Worm (Caenorhabditis elegans) whole organism, L2 larva: ENCODE data around the gene R102.8.

Experiments
- C34F6.9 ChIP-seq: fragments of 150-350 bp; optimal IDR thresholded peaks from 2 replicates; lab custom pipeline; 2014; ENCODE audit warnings: missing biosample characterization, missing genetic modification characterization
- R02D3.7 ChIP-seq: fragments of 150-350 bp; optimal IDR thresholded peaks from 2 replicates; lab custom pipeline; 2014; ENCODE audit warnings: missing biosample characterization, missing genetic modification characterization
- ZK546.5 ChIP-seq: sonication (generic microtip); optimal IDR thresholded peaks from 2 replicates; lab custom pipeline; 2017; ENCODE audit warnings: missing biosample characterization, missing genetic modification characterization
- alr-1 ChIP-seq: fragments of 150-350 bp; optimal IDR thresholded peaks from 2 replicates; lab custom pipeline; 2014; ENCODE audit warnings: missing biosample characterization, missing genetic modification characterization
- aly-2 ChIP-seq: fragments of 150-350 bp; optimal IDR thresholded peaks from 2 replicates; lab custom pipeline; 2014; ENCODE audit warnings: missing biosample characterization, missing genetic modification characterization
- blmp-1 ChIP-seq: sonication (generic microtip); optimal IDR thresholded peaks from 2 replicates; lab custom pipeline; 2017; ENCODE audit warnings: missing genetic modification characterization, mild to moderate bottlenecking, missing compliant biosample characterization, antibody characterized with exemption, moderate library complexity; ENCODE audit not compliant: insufficient read depth
- ceh-82 ChIP-seq: fragments of 150-350 bp; optimal IDR thresholded peaks from 2 replicates; lab custom pipeline; 2014; ENCODE audit warnings: missing biosample characterization, missing genetic modification characterization
- dmd-4 ChIP-seq: sonication (generic microtip); optimal IDR thresholded peaks from 2 replicates; lab custom pipeline; 2017; ENCODE audit warnings: missing biosample characterization, missing genetic modification characterization
- elt-1 ChIP-seq: fragments of 150-350 bp; optimal IDR thresholded peaks from 2 replicates; lab custom pipeline; 2014; ENCODE audit warnings: missing biosample characterization, missing genetic modification characterization
- elt-3 ChIP-seq: sonication (generic microtip); optimal IDR thresholded peaks from 2 replicates; lab custom pipeline; 2017; ENCODE audit warnings: missing biosample characterization, missing genetic modification characterization
- fos-1 ChIP-seq: fragments of 150-350 bp; optimal IDR thresholded peaks from 2 replicates; lab custom pipeline; 2014; ENCODE audit warnings: missing biosample characterization, missing genetic modification characterization
- gmeb-1 ChIP-seq: fragments of 150-350 bp; optimal IDR thresholded peaks from 2 replicates; lab custom pipeline; 2014; ENCODE audit warnings: missing biosample characterization, missing genetic modification characterization
- lin-13 ChIP-seq: fragments of 150-350 bp; optimal IDR thresholded peaks from 2 replicates; lab custom pipeline; 2014; ENCODE audit warnings: missing biosample characterization, missing genetic modification reagents, missing genetic modification characterization
- lin-39 ChIP-seq: fragments of 150-350 bp; optimal IDR thresholded peaks from 2 replicates; lab custom pipeline; 2014; ENCODE audit warnings: missing biosample characterization, missing genetic modification reagents, missing genetic modification characterization
- lsy-2 ChIP-seq, 2 experiments: fragments of 150-350 bp in 1 of 2; sonication (generic microtip) in 1 of 2; optimal IDR thresholded peaks; 2 replicates each; lab custom pipeline; 2014 to 2017; ENCODE audit warnings: missing biosample characterization in 2 of 2, missing genetic modification characterization in 2 of 2
- mab-5 ChIP-seq: fragments of 150-350 bp; optimal IDR thresholded peaks from 2 replicates; lab custom pipeline; 2014; ENCODE audit warnings: missing biosample characterization, missing genetic modification characterization
- mbf-1 ChIP-seq: sonication (generic microtip); optimal IDR thresholded peaks from 2 replicates; lab custom pipeline; 2017; ENCODE audit warnings: missing biosample characterization, missing genetic modification characterization
- mdl-1 ChIP-seq, 2 experiments: fragments of 150-350 bp in 1 of 2; sonication (generic microtip) in 1 of 2; optimal IDR thresholded peaks; 2 replicates each; lab custom pipeline; 2017; ENCODE audit warnings: missing biosample characterization in 2 of 2, missing genetic modification characterization in 2 of 2
- nhr-11 ChIP-seq: fragments of 150-350 bp; optimal IDR thresholded peaks from 2 replicates; lab custom pipeline; 2014; ENCODE audit warnings: missing biosample characterization, missing genetic modification characterization
- nhr-129 ChIP-seq: fragments of 150-350 bp; optimal IDR thresholded peaks from 2 replicates; lab custom pipeline; 2014; ENCODE audit warnings: missing biosample characterization, missing genetic modification characterization
- nhr-23 ChIP-seq: fragments of 150-350 bp; optimal IDR thresholded peaks from 2 replicates; lab custom pipeline; 2014; ENCODE audit warnings: missing biosample characterization, missing genetic modification reagents, missing genetic modification characterization
- nhr-77 ChIP-seq: fragments of 150-350 bp; optimal IDR thresholded peaks from 2 replicates; lab custom pipeline; 2014; ENCODE audit warnings: missing biosample characterization, missing genetic modification characterization
- peb-1 ChIP-seq: fragments of 150-350 bp; optimal IDR thresholded peaks from 2 replicates; lab custom pipeline; 2014; ENCODE audit warnings: missing biosample characterization, missing genetic modification characterization
- sem-4 ChIP-seq: fragments of 150-350 bp; optimal IDR thresholded peaks from 2 replicates; lab custom pipeline; 2014; ENCODE audit warnings: missing biosample characterization, missing genetic modification reagents, missing genetic modification characterization
- sma-3 ChIP-seq: sonication (generic microtip); optimal IDR thresholded peaks from 2 replicates; lab custom pipeline; 2016; ENCODE audit warnings: missing genetic modification reagents, missing genetic modification characterization, missing compliant biosample characterization
- sma-9 ChIP-seq, 2 experiments: fragments of 150-350 bp in 1 of 2; sonication (generic microtip) in 1 of 2; optimal IDR thresholded peaks; 2 replicates each; lab custom pipeline; 2014 to 2016; ENCODE audit warnings: missing genetic modification characterization in 2 of 2, mild to moderate bottlenecking in 1 of 2, missing biosample characterization in 1 of 2, missing compliant biosample characterization in 1 of 2, missing genetic modification reagents in 1 of 2, moderate library complexity in 1 of 2
- snpc-4 ChIP-seq: fragments of 150-350 bp; optimal IDR thresholded peaks from 2 replicates; lab custom pipeline; 2014; ENCODE audit warnings: missing biosample characterization, missing genetic modification characterization
- ztf-11 ChIP-seq: sonication (generic microtip); optimal IDR thresholded peaks from 2 replicates; lab custom pipeline; 2017; ENCODE audit warnings: missing biosample characterization, missing genetic modification characterization
- ztf-4 ChIP-seq: fragments of 150-350 bp; optimal IDR thresholded peaks from 2 replicates; lab custom pipeline; 2014; ENCODE audit warnings: missing biosample characterization, missing genetic modification characterization

The R102.8 gene

ce11 chrIV:10680379-10680778, 9.7 kb downstream of the R102.8 start, which contains the start of gene K08C7.4:
TSS of gene K08C7.4 (minus strand) at chrIV:10680479.
- TF ChIP-seq snpc-4 (tag; lab: Kevin White, UChicago), result no peak

ce11 chrIV:10668561-10668960, 21.5 kb downstream of the R102.8 start:
- no peak for TF ChIP-seq mab-5 (tag; lab: Kevin White, UChicago)

ce11 chrIV:10666523-10666922, 23.5 kb downstream of the R102.8 start, which contains the start of gene epi-1:
TSS of gene epi-1 (plus strand) at chrIV:10666823.
- TF ChIP-seq nhr-129, result no peak
- TF ChIP-seq mbf-1 (tag; lab: Kevin White, UChicago), result no peak
- no peak for TF ChIP-seq fos-1 (tag; lab: Kevin White, UChicago)
- no peak for TF ChIP-seq nhr-77 (tag; lab: Kevin White, UChicago)
- no peak for TF ChIP-seq nhr-11 (tag; lab: Kevin White, UChicago)
- TF ChIP-seq nhr-23 (tag; lab: Kevin White, UChicago), result no peak
- TF ChIP-seq aly-2 (tag; lab: Kevin White, UChicago), result no peak
- no peak for TF ChIP-seq alr-1 (tag; lab: Kevin White, UChicago)
- TF ChIP-seq lsy-2 (tag; optimal IDR thresholded peaks at IDR 0.05; lab: Kevin White, UChicago), result no peak
- TF ChIP-seq ztf-4, result no peak
- no peak for TF ChIP-seq C34F6.9 (tag; lab: Kevin White, UChicago)
- TF ChIP-seq ceh-82 (tag; lab: Kevin White, UChicago), result no peak
- no peak for TF ChIP-seq peb-1 (tag; lab: Kevin White, UChicago)

- TF ChIP-seq snpc-4 (tag; lab: Kevin White, UChicago), result no peak
- no peak for TF ChIP-seq mbf-1 (tag; lab: Kevin White, UChicago)
- no peak for TF ChIP-seq elt-1 (tag; lab: Kevin White, UChicago)
- TF ChIP-seq ceh-82 (tag; lab: Kevin White, UChicago), result no peak
- TF ChIP-seq blmp-1 (tag; lab: Kevin White, UChicago), result no peak
- no peak for TF ChIP-seq R02D3.7 (tag; lab: Kevin White, UChicago)
- no peak for TF ChIP-seq lin-39 (tag; lab: Kevin White, UChicago)
- TF ChIP-seq gmeb-1 (tag; lab: Kevin White, UChicago), result no peak
- no peak for TF ChIP-seq lin-13 (GFP tag; lab: Kevin White, UChicago)
- no peak for TF ChIP-seq sma-9 (GFP tag; optimal IDR thresholded peaks at IDR 0.05; lab: Kevin White, UChicago)
- TF ChIP-seq sma-9 (tag; optimal IDR thresholded peaks at IDR 0.05; lab: Kevin White, UChicago), result no peak
- TF ChIP-seq, all 48 proteins: peak for 0
Observed at ce11 chrIV:10664134-10664533, 25.9 kb downstream of the R102.8 start, which contains the start of gene K08C7.7. TSS of gene K08C7.7 (plus strand) at chrIV:10664434.

ce11 chrIV:10661760-10662159, 28.3 kb downstream of the R102.8 start, which contains the start of gene fmo-1:
TSS of gene fmo-1 (plus strand) at chrIV:10661857.
- TF ChIP-seq nhr-129 (no peak), lin-39 (tag; lab: Kevin White, UChicago) (no peak), aly-2 (tag; lab: Kevin White, UChicago) (no peak), fos-1 (tag; lab: Kevin White, UChicago) (peak; percentile 52), elt-3 (tag; lab: Kevin White, UChicago) (no peak), dmd-4 (tag; lab: Kevin White, UChicago) (no peak), sma-3 (GFP tag; lab: Kevin White, UChicago) (no peak), gmeb-1 (tag; lab: Kevin White, UChicago) (peak; percentile 8), sem-4 (tag; lab: Kevin White, UChicago) (no peak), ZK546.5 (tag; lab: Kevin White, UChicago) (no peak), R02D3.7 (tag; lab: Kevin White, UChicago) (no peak)

- TF ChIP-seq ztf-11 (no peak), fos-1 (tag; lab: Kevin White, UChicago) (peak; percentile 62), elt-3 (tag; lab: Kevin White, UChicago) (no peak)
Observed at ce11 chrIV:10661072-10661471, 29.0 kb downstream of the R102.8 start.

ce11 chrIV:10656770-10657323, 33.2 kb downstream of the R102.8 start, which contains the start of gene K08C7.1:
TSS of gene K08C7.1 (plus strand) at chrIV:10656812.
- no peak for TF ChIP-seq mdl-1 (tag; optimal IDR thresholded peaks at IDR 0.05; lab: Kevin White, UChicago)
- peak; percentile 31 for TF ChIP-seq fos-1 (tag; lab: Kevin White, UChicago)
